Fruit fly (Drosophila melanogaster) whole organism, adult: ENCODE measurements around the gene BTBD9.

Experiments
- CG11617 ChIP-seq: fragments of 200-800 bp; sonication (Bioruptor generic); optimal IDR thresholded peaks from 2 replicates; lab custom pipeline; 2017; ENCODE audit warnings: mild to moderate bottlenecking, missing biosample characterization, missing genetic modification reagents, missing genetic modification characterization
- CG12768 ChIP-seq: fragments of 200-800 bp; sonication (Bioruptor generic); optimal IDR thresholded peaks from 2 replicates; lab custom pipeline; 2017; ENCODE audit warnings: missing biosample characterization, missing genetic modification characterization, mild to moderate bottlenecking, moderate library complexity, missing genetic modification reagents
- CG14711 ChIP-seq: fragments of 200-800 bp; sonication (Bioruptor generic); optimal IDR thresholded peaks from 2 replicates; lab custom pipeline; 2018; ENCODE audit warnings: missing biosample characterization, mild to moderate bottlenecking, missing genetic modification characterization, moderate library complexity
- CG1620 ChIP-seq: fragments of 200-800 bp; sonication (Bioruptor generic); optimal IDR thresholded peaks from 2 replicates; lab custom pipeline; 2016; ENCODE audit warnings: missing biosample characterization, missing genetic modification characterization
- CG33017 ChIP-seq: fragments of 200-800 bp; sonication (Bioruptor generic); optimal IDR thresholded peaks from 2 replicates; lab custom pipeline; 2018; ENCODE audit warnings: missing biosample characterization, mild to moderate bottlenecking, missing genetic modification characterization, moderate library complexity
- CG5204 ChIP-seq: fragments of 200-800 bp; sonication (Bioruptor generic); optimal IDR thresholded peaks from 2 replicates; lab custom pipeline; 2016; ENCODE audit warnings: missing biosample characterization, missing genetic modification characterization
- CG7045 ChIP-seq: fragments of 200-800 bp; sonication (Bioruptor generic); optimal IDR thresholded peaks from 2 replicates; lab custom pipeline; 2017; ENCODE audit warnings: missing biosample characterization, mild to moderate bottlenecking, missing genetic modification characterization
- CG7101 ChIP-seq: fragments of 200-800 bp; sonication (Bioruptor generic); optimal IDR thresholded peaks from 2 replicates; lab custom pipeline; 2018; ENCODE audit warnings: missing biosample characterization, mild to moderate bottlenecking, missing genetic modification characterization, moderate library complexity
- Clk ChIP-seq: fragments of 200-800 bp; sonication (Bioruptor generic); optimal IDR thresholded peaks from 2 replicates; lab custom pipeline; 2017; ENCODE audit warnings: missing biosample characterization, missing genetic modification characterization
- Crg-1 ChIP-seq: fragments of 200-800 bp; sonication (Bioruptor generic); optimal IDR thresholded peaks from 2 replicates; lab custom pipeline; 2016; ENCODE audit warnings: missing biosample characterization, missing genetic modification characterization
- Hr96 ChIP-seq: fragments of 200-800 bp; sonication (Bioruptor generic); optimal IDR thresholded peaks from 2 replicates; lab custom pipeline; 2016; ENCODE audit warnings: missing biosample characterization, missing genetic modification characterization
- Mnt ChIP-seq: fragments of 200-800 bp; sonication (Bioruptor generic); optimal IDR thresholded peaks from 2 replicates; lab custom pipeline; 2016; ENCODE audit warnings: missing biosample characterization, mild to moderate bottlenecking, missing genetic modification characterization
- bab1 ChIP-seq: fragments of 200-800 bp; sonication (Bioruptor generic); optimal IDR thresholded peaks from 3 replicates; lab custom pipeline; 2019; ENCODE audit warnings: missing biosample characterization, mild to moderate bottlenecking, missing genetic modification characterization, moderate library complexity
- cic ChIP-seq: fragments of 200-800 bp; sonication (Bioruptor generic); optimal IDR thresholded peaks from 2 replicates; lab custom pipeline; 2017; ENCODE audit warnings: missing biosample characterization, mild to moderate bottlenecking, missing genetic modification characterization, moderate library complexity
- cnc ChIP-seq, 2 experiments: fragments of >200 bp; optimal IDR thresholded peaks; 2 replicates each; lab custom pipeline; 2017
- kay ChIP-seq: fragments of 200-800 bp; sonication (Bioruptor generic); peaks from one replicate; lab custom pipeline; 2016; ENCODE audit warnings: missing biosample characterization, missing genetic modification characterization, borderline replicate concordance
- ovo ChIP-seq: fragments of 200-800 bp; sonication (Bioruptor generic); optimal IDR thresholded peaks from 2 replicates; lab custom pipeline; 2016; ENCODE audit warnings: missing biosample characterization, missing genetic modification characterization
- pad ChIP-seq: fragments of 200-800 bp; sonication (Bioruptor generic); optimal IDR thresholded peaks from 3 replicates; lab custom pipeline; 2017; ENCODE audit warnings: missing biosample characterization, missing genetic modification characterization, mild to moderate bottlenecking, moderate library complexity, missing genetic modification reagents
- tj ChIP-seq: fragments of 200-800 bp; sonication (Bioruptor generic); optimal IDR thresholded peaks from 3 replicates; lab custom pipeline; 2017; ENCODE audit warnings: missing biosample characterization, mild to moderate bottlenecking, missing genetic modification characterization, moderate library complexity
- toe ChIP-seq: fragments of 200-800 bp; sonication (Bioruptor generic); optimal IDR thresholded peaks from 2 replicates; lab custom pipeline; 2016; ENCODE audit warnings: missing biosample characterization, missing genetic modification characterization

Gene BTBD9

dm6 chrX:10768043-10768674, at the start of gene BTBD9, which contains the start of gene Atg8a:
Gene BTBD9, plus strand, starts transcription at chrX:10768537.
Gene Atg8a, minus strand, starts transcription at chrX:10768338.
- TF ChIP-seq cic (peak; percentile 8), CG14711 (tag; lab: Kevin White, UChicago) (peak; percentile 9), cnc (optimal IDR thresholded peaks at IDR 0.05; lab: Kevin White, UChicago) (peak; percentile 34 to 72), Mnt (GFP tag; lab: Kevin White, UChicago) (peak; percentile 60), CG33017 (tag; lab: Kevin White, UChicago) (no peak), CG1620 (peak; percentile 35), ovo (GFP tag; lab: Kevin White, UChicago) (no peak), toe (no peak), CG7101 (tag; lab: Kevin White, UChicago) (peak; percentile 32), kay (GFP tag; lab: Kevin White, UChicago) (no peak), CG12768 (GFP tag; lab: Kevin White, UChicago) (no peak), pad (GFP tag; lab: Kevin White, UChicago) (peak; percentile 23), tj (GFP tag; lab: Kevin White, UChicago) (peak; percentile 58), Clk (GFP tag; lab: Kevin White, UChicago) (no peak), bab1 (GFP tag; lab: Kevin White, UChicago) (peak; percentile 77), CG7045 (GFP tag; lab: Kevin White, UChicago) (no peak), Crg-1 (GFP tag; lab: Kevin White, UChicago) (peak; percentile 40), Hr96 (peak; percentile 22), CG11617 (GFP tag; lab: Kevin White, UChicago) (peak; percentile 27), CG5204 (GFP tag; lab: Kevin White, UChicago) (no peak)

dm6 chrX:10719280-10719679, 49.1 kb upstream of the BTBD9 start:
- TF ChIP-seq CG1620 (no peak), CG12768 (GFP tag; lab: Kevin White, UChicago) (no peak), kay (GFP tag; lab: Kevin White, UChicago) (no peak), Mnt (GFP tag; lab: Kevin White, UChicago) (no peak), ovo (GFP tag; lab: Kevin White, UChicago) (no peak), CG11617 (GFP tag; lab: Kevin White, UChicago) (no peak), CG14711 (tag; lab: Kevin White, UChicago) (no peak), tj (GFP tag; lab: Kevin White, UChicago) (peak; percentile 57), bab1 (GFP tag; lab: Kevin White, UChicago) (no peak), toe (no peak), pad (GFP tag; lab: Kevin White, UChicago) (peak; percentile 0), CG7045 (GFP tag; lab: Kevin White, UChicago) (no peak), CG5204 (GFP tag; lab: Kevin White, UChicago) (no peak), CG7101 (tag; lab: Kevin White, UChicago) (no peak), cnc (optimal IDR thresholded peaks at IDR 0.05; lab: Kevin White, UChicago) (no peak), CG33017 (tag; lab: Kevin White, UChicago) (no peak), Hr96 (no peak), Clk (GFP tag; lab: Kevin White, UChicago) (no peak), cic (peak; percentile 90), Crg-1 (GFP tag; lab: Kevin White, UChicago) (no peak)

dm6 chrX:10721901-10722479, 46.3 kb upstream of the BTBD9 start:
- TF ChIP-seq CG14711 (tag; lab: Kevin White, UChicago): no peak
- TF ChIP-seq tj (GFP tag; lab: Kevin White, UChicago): peak; percentile 42
- peak; percentile 20 for TF ChIP-seq kay (GFP tag; lab: Kevin White, UChicago)

- TF ChIP-seq CG12768 (GFP tag; lab: Kevin White, UChicago) (no peak), Mnt (GFP tag; lab: Kevin White, UChicago) (no peak), tj (GFP tag; lab: Kevin White, UChicago) (peak; percentile 71)
Measured at dm6 chrX:10723488-10724254, 44.7 kb upstream of the BTBD9 start.

- TF ChIP-seq kay (GFP tag; lab: Kevin White, UChicago) (peak; percentile 64), bab1 (GFP tag; lab: Kevin White, UChicago) (no peak)
Measured at dm6 chrX:10726105-10726694, 42.1 kb upstream of the BTBD9 start.

dm6 chrX:10727318-10727717, 41.0 kb upstream of the BTBD9 start:
- peak; percentile 90 for TF ChIP-seq tj (GFP tag; lab: Kevin White, UChicago)
- TF ChIP-seq CG5204 (GFP tag; lab: Kevin White, UChicago): no peak
